Fruit fly (Drosophila melanogaster) whole organism, wandering third instar larva: ENCODE measurements around the gene Msp300.

Experiments used
- CrebA ChIP-seq: fragments of 200-800 bp; sonication (Bioruptor generic); optimal IDR thresholded peaks from 2 replicates; lab custom pipeline; 2016; ENCODE audit warnings: missing biosample characterization, mild to moderate bottlenecking, missing genetic modification characterization, borderline replicate concordance
- Dif ChIP-seq: fragments of 200-275, 200-300 bp; sonication (Bioruptor generic); optimal IDR thresholded peaks from 2 replicates; lab custom pipeline; 2018; ENCODE audit warnings: missing biosample characterization, missing genetic modification characterization; ENCODE audit not compliant: partially characterized antibody
- GATAd ChIP-seq: sonication (Bioruptor generic); optimal IDR thresholded peaks from 2 replicates; lab custom pipeline; 2016; ENCODE audit warnings: missing biosample characterization, missing genetic modification characterization
- HLH106 ChIP-seq: fragments of 200-800 bp; optimal IDR thresholded peaks from 3 replicates; lab custom pipeline; 2019; ENCODE audit warnings: missing biosample characterization, mild to moderate bottlenecking, missing genetic modification characterization, moderate library complexity
- Hr83 ChIP-seq: fragments of 200-300 bp; sonication (Bioruptor generic); optimal IDR thresholded peaks from 2 replicates; lab custom pipeline; 2016; ENCODE audit warnings: missing biosample characterization, mild to moderate bottlenecking, missing genetic modification characterization, moderate library complexity; ENCODE audit not compliant: poor library complexity, severe bottlenecking
- Jra ChIP-seq: sonication (Bioruptor generic); optimal IDR thresholded peaks from 2 replicates; lab custom pipeline; 2016; ENCODE audit warnings: missing biosample characterization, missing genetic modification characterization
- Mio ChIP-seq: sonication (Bioruptor generic); optimal IDR thresholded peaks from 2 replicates; lab custom pipeline; 2016; ENCODE audit warnings: missing biosample characterization, missing genetic modification characterization
- Myc ChIP-seq: fragments of >200 bp; optimal IDR thresholded peaks from 2 replicates; lab custom pipeline; 2017
- Rel ChIP-seq, 2 experiments: fragments of 200-800 bp; sonication (Bioruptor generic) in 1 of 2; optimal IDR thresholded peaks; 2 replicates in 1 of 2; 3 replicates in 1 of 2; lab custom pipeline; 2016 to 2019; ENCODE audit warnings: mild to moderate bottlenecking in 2 of 2, missing biosample characterization in 2 of 2, missing genetic modification characterization in 2 of 2, moderate library complexity in 1 of 2
- Sp1 ChIP-seq: fragments of 200-800 bp; sonication (Bioruptor generic); optimal IDR thresholded peaks from 3 replicates; lab custom pipeline; 2019; ENCODE audit warnings: missing biosample characterization, mild to moderate bottlenecking, missing genetic modification characterization, moderate library complexity
- Vsx2 ChIP-seq: fragments of 200-300, 225-300 bp; sonication (Bioruptor generic); optimal IDR thresholded peaks from 2 replicates; lab custom pipeline; 2018; ENCODE audit warnings: missing biosample characterization, missing genetic modification characterization; ENCODE audit not compliant: partially characterized antibody
- brk ChIP-seq: fragments of 200-800 bp; sonication (Bioruptor generic); optimal IDR thresholded peaks from 2 replicates; lab custom pipeline; 2016; ENCODE audit warnings: missing biosample characterization, mild to moderate bottlenecking, missing genetic modification characterization
- dl ChIP-seq, 2 experiments: fragments of 175-275, 200-275 bp in 1 of 2; fragments of 200-275 bp in 1 of 2; sonication (Bioruptor generic); optimal IDR thresholded peaks; lab custom pipeline; 2018; ENCODE audit warnings: mild to moderate bottlenecking in 2 of 2, missing biosample characterization in 2 of 2, missing genetic modification characterization in 2 of 2, moderate library complexity in 2 of 2; ENCODE audit not compliant: partially characterized antibody in 2 of 2, insufficient read depth in 1 of 2
- dsf ChIP-seq: sonication (Bioruptor generic); optimal IDR thresholded peaks from 2 replicates; lab custom pipeline; 2016; ENCODE audit warnings: missing biosample characterization, missing genetic modification characterization, borderline replicate concordance
- foxo ChIP-seq, 2 experiments: fragments of 200-800 bp; sonication (Bioruptor generic); optimal IDR thresholded peaks; 2 replicates in 1 of 2; 3 replicates in 1 of 2; lab custom pipeline; 2016 to 2017; ENCODE audit warnings: missing biosample characterization in 2 of 2, missing genetic modification characterization in 2 of 2
- h ChIP-seq: fragments of 200-800 bp; sonication (Bioruptor generic); optimal IDR thresholded peaks from 3 replicates; lab custom pipeline; 2016; ENCODE audit warnings: missing biosample characterization, mild to moderate bottlenecking, missing genetic modification characterization
- jim ChIP-seq: fragments of 175-275, 200-325 bp; sonication (Bioruptor generic); optimal IDR thresholded peaks from 2 replicates; lab custom pipeline; 2016; ENCODE audit warnings: missing biosample characterization, mild to moderate bottlenecking, missing genetic modification characterization
- pan ChIP-seq: fragments of >200 bp; optimal IDR thresholded peaks from 2 replicates; lab custom pipeline; 2017
- psq ChIP-seq: fragments of 200-800 bp; sonication (Bioruptor generic); optimal IDR thresholded peaks from 3 replicates; lab custom pipeline; 2017; ENCODE audit warnings: missing biosample characterization, mild to moderate bottlenecking, missing genetic modification characterization, moderate library complexity
- rgr ChIP-seq: fragments of 200-800 bp; sonication (Bioruptor generic); optimal IDR thresholded peaks from 3 replicates; lab custom pipeline; 2016; ENCODE audit warnings: missing biosample characterization, mild to moderate bottlenecking, missing genetic modification characterization
- sage ChIP-seq: fragments of 200-800 bp; sonication (Bioruptor generic); optimal IDR thresholded peaks from 2 replicates; lab custom pipeline; 2016; ENCODE audit warnings: missing biosample characterization, mild to moderate bottlenecking, missing genetic modification characterization
- sv ChIP-seq: fragments of 200-800 bp; sonication (Bioruptor generic); optimal IDR thresholded peaks from 3 replicates; lab custom pipeline; 2016; ENCODE audit warnings: missing biosample characterization, missing genetic modification characterization
- woc ChIP-seq: sonication (Bioruptor generic); optimal IDR thresholded peaks from 2 replicates; lab custom pipeline; 2016; ENCODE audit warnings: missing biosample characterization, mild to moderate bottlenecking, missing genetic modification characterization

Msp300 gene

dm6 chr2L:5223317-5223716, 122.6 kb downstream of the Msp300 start:
- TF ChIP-seq Hr83, result no peak
- no peak for TF ChIP-seq Sp1 (GFP tag; lab: Kevin White, UChicago)
- no peak for TF ChIP-seq jim (GFP tag; lab: Kevin White, UChicago)
- no peak for TF ChIP-seq Mio (GFP tag; lab: Kevin White, UChicago)
- TF ChIP-seq Myc (lab: Kevin White, UChicago), result peak; percentile 35
- no peak for TF ChIP-seq brk (GFP tag; lab: Kevin White, UChicago)

DNA sequence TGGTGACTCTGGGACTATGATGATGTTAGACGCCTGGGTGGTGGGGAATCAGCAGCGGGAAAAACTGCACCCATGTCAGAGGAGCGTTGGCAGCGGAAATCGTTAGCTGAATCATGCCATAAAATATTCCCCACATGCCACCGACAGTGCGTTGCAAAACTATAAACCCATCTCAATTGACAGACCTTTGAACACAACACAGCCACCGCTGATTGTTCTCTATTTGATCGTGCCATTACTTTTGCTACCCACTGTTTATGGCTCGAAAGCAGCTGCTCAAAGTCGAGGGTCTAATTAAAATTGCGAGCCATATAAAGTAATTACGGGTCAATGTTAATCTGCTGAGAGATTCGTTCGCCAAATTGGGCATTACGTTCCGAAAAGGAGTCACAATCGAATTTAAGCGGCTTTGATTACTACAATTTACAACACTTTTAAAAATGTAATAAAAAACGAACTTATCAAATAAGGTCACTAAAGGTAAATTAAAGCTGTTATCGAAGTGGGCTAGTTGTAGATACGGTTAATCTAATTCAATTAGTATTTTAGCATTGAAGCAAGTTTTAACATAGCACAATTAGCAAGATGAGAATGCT, 124.1 kb downstream of the Msp300 start:
- no peak for TF ChIP-seq psq (GFP tag; lab: Kevin White, UChicago)
- TF ChIP-seq HLH106, result no peak
- TF ChIP-seq dl (GFP tag; optimal IDR thresholded peaks at IDR 0.05; lab: Kevin White, UChicago; ENCODE audit: insufficient read depth in 1 of 2, partially characterized antibody in 2 of 2), result no peak
- TF ChIP-seq Vsx2 (GFP tag; lab: Kevin White, UChicago), result no peak
- TF ChIP-seq GATAd (GFP tag; lab: Kevin White, UChicago), result no peak
- TF ChIP-seq Rel (GFP tag; optimal IDR thresholded peaks at IDR 0.05; lab: Kevin White, UChicago), result no peak
- no peak for TF ChIP-seq Rel (tag; optimal IDR thresholded peaks at IDR 0.05; lab: Kevin White, UChicago)

DNA sequence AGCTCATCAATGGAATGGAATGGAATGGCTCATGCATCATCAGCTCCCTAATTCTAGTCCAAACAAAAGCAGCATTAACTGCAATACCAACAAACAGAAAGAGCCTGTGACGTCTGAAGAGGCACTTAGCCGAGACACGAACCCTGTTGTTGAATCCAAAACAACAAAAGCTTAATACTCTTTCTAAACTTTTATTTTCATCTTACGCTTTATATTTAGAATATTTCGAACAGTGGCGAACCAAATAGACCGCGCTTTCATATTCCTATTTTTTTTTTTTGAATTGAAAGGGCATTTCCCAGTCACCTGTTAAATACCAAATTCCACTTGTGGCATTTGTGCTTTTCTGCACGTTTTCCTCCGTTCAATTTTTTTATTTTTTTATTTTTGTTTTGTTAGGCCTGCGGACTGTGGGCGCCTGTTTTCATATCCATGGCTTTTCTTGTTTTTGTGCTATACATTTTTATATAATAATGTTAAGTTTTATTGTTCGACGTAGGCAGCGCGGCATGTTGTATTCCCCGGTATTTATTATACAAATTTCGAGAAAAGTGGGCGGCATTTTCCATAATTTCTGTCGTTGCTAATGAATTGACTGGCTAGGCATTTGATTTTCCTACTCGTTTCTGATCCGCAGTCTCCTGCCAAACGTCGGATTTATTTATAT, 125.0 kb downstream of the Msp300 start:
- peak; percentile 27 for TF ChIP-seq woc (GFP tag; lab: Kevin White, UChicago)
- TF ChIP-seq rgr, result peak; percentile 12
- TF ChIP-seq sv (GFP tag; lab: Kevin White, UChicago), result peak; percentile 3
- peak in 1 of 2 experiments; percentile 39 for TF ChIP-seq foxo (GFP tag; optimal IDR thresholded peaks at IDR 0.05; lab: Kevin White, UChicago)
- no peak for TF ChIP-seq pan (lab: Kevin White, UChicago)
- TF ChIP-seq, all 38 proteins: peak for 4

- no peak for TF ChIP-seq CrebA
These were observed 126.3 kb downstream of the Msp300 start for dm6 chr2L:5226891-5227554.

- no peak for TF ChIP-seq woc (GFP tag; lab: Kevin White, UChicago)
- no peak for TF ChIP-seq rgr
- no peak for TF ChIP-seq Vsx2 (GFP tag; lab: Kevin White, UChicago)
- TF ChIP-seq Jra (GFP tag; lab: Kevin White, UChicago), result no peak
- TF ChIP-seq h, result no peak
- no peak for TF ChIP-seq Sp1 (GFP tag; lab: Kevin White, UChicago)
- TF ChIP-seq sage (GFP tag; lab: Kevin White, UChicago), result no peak
- TF ChIP-seq dsf (GFP tag; lab: Kevin White, UChicago), result no peak
- TF ChIP-seq Myc (lab: Kevin White, UChicago), result no peak
These were observed 128.0 kb downstream of the Msp300 start for dm6 chr2L:5228581-5229077.

- peak; percentile 15 for TF ChIP-seq Myc (lab: Kevin White, UChicago)
- no peak for TF ChIP-seq Dif (GFP tag; lab: Kevin White, UChicago)
- TF ChIP-seq Rel (GFP tag; optimal IDR thresholded peaks at IDR 0.05; lab: Kevin White, UChicago), result no peak
- TF ChIP-seq Rel (tag; optimal IDR thresholded peaks at IDR 0.05; lab: Kevin White, UChicago), result no peak
These were observed 128.6 kb downstream of the Msp300 start for dm6 chr2L:5229239-5229638.
